Worm (Caenorhabditis elegans): Measurements from ENCODE around the gene col-93.

Gene col-93

DNA sequence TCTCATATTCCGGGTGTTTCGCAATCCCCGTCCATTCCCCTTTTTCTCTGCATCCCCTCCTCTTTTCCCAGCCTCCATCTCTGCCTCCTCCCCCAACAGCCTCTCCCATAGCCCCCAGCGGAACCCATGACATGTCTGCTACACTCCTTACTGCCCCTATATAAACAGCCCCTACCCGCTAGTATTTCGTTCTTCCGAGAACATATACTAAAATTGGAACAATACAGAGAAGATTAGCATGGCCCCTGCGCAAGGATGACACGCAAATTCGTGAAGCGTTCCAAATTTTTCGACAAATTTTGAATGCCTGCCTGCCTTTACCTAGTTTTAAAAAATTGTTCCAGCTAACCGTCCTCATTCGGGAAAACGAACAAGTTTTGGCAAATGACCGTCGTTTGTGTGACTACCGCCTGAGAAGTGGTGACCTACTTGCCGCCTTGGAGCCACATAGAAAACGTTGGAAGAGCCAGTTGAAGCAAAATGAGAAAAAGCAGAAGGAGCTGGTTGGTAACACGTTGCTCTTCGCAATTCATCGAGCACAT, 4.2 kb upstream of the col-93 start (continued):
- TF ChIP-seq F44E2.7 (GFP tag; IDR thresholded peaks at IDR 0.05), result peak; percentile 97
- TF ChIP-seq nhr-76 (tag; optimal IDR thresholded peaks at IDR 0.05), result no peak
- peak; percentile 91 for TF ChIP-seq mxl-2 (GFP tag; conservative IDR thresholded peaks at IDR 0.05)
- peak; percentile 90 for TF ChIP-seq mxl-3 (GFP tag; optimal IDR thresholded peaks at IDR 0.05)
- peak in 1 of 2 experiments; percentile 100 for TF ChIP-seq unc-62 (GFP tag; optimal IDR thresholded peaks at IDR 0.05 in 1 of 2)
- TF ChIP-seq unc-62 (tag; optimal IDR thresholded peaks at IDR 0.05), result peak; percentile 59
- peak; percentile 37 for TF ChIP-seq ceh-28 (tag; optimal IDR thresholded peaks at IDR 0.05)
- TF ChIP-seq lin-15B (tag; optimal IDR thresholded peaks at IDR 0.05), result peak; percentile 48
- TF ChIP-seq dpl-1 (GFP tag; optimal IDR thresholded peaks at IDR 0.05), result peak; percentile 84
- TF ChIP-seq saeg-2 (GFP tag; IDR thresholded peaks at IDR 0.05), result peak; percentile 94
- peak; percentile 95 for TF ChIP-seq lim-7 (GFP tag; IDR thresholded peaks at IDR 0.05)
- TF ChIP-seq mes-2 (tag; optimal IDR thresholded peaks at IDR 0.05; ENCODE audit: poor library complexity, severe bottlenecking), result peak; percentile 96
- TF ChIP-seq dmd-9 (GFP tag; IDR thresholded peaks at IDR 0.05), result peak; percentile 94
- peak; percentile 87 for TF ChIP-seq nhr-48 (tag; optimal IDR thresholded peaks at IDR 0.05)
- TF ChIP-seq duxl-1 (tag; optimal IDR thresholded peaks at IDR 0.05; ENCODE audit: poor library complexity), result peak; percentile 95
- peak; percentile 96 for TF ChIP-seq spr-3 (GFP tag; optimal IDR thresholded peaks at IDR 0.05)
- no peak for TF ChIP-seq fos-1 (tag; optimal IDR thresholded peaks at IDR 0.05)
- TF ChIP-seq sdz-12 (GFP tag; optimal IDR thresholded peaks at IDR 0.05), result peak; percentile 92
- peak; percentile 93 for TF ChIP-seq arid-1 (GFP tag; conservative IDR thresholded peaks at IDR 0.05)
- TF ChIP-seq zip-2 (tag; optimal IDR thresholded peaks at IDR 0.05), result peak; percentile 91
- peak; percentile 99 for TF ChIP-seq dve-1 (tag; optimal IDR thresholded peaks at IDR 0.05; ENCODE audit: insufficient read depth)
- peak; percentile 100 for TF ChIP-seq snpc-4 (tag; optimal IDR thresholded peaks at IDR 0.05)
- no peak for TF ChIP-seq daf-12 (tag; optimal IDR thresholded peaks at IDR 0.05)
- TF ChIP-seq dmd-8 (GFP tag; IDR thresholded peaks at IDR 0.05), result peak; percentile 96
- TF ChIP-seq nhr-41 (GFP tag; IDR thresholded peaks at IDR 0.05), result peak; percentile 98
- TF ChIP-seq pha-4 (GFP tag; IDR thresholded peaks at IDR 0.05), result peak; percentile 98
- TF ChIP-seq pha-4 (tag; optimal IDR thresholded peaks at IDR 0.05), result peak; percentile 31
- peak; percentile 65 for TF ChIP-seq nhr-6 (tag; optimal IDR thresholded peaks at IDR 0.05)
- peak; percentile 94 for TF ChIP-seq lin-13 (GFP tag; optimal IDR thresholded peaks at IDR 0.05)
- TF ChIP-seq madf-5 (GFP tag; IDR thresholded peaks at IDR 0.05), result peak; percentile 92 to 96
- TF ChIP-seq daf-8 (GFP tag; IDR thresholded peaks at IDR 0.05), result peak; percentile 93; the same call in 1 of the 2 replicates
- no peak for TF ChIP-seq ceh-62 (tag; optimal IDR thresholded peaks at IDR 0.05)
- TF ChIP-seq ceh-82 (tag; optimal IDR thresholded peaks at IDR 0.05), result no peak
- TF ChIP-seq unc-130 (GFP tag; optimal IDR thresholded peaks at IDR 0.05), result peak; percentile 86
- TF ChIP-seq ceh-44 (GFP tag; IDR thresholded peaks at IDR 0.05), result peak; percentile 97
- TF ChIP-seq ztf-7 (tag; optimal IDR thresholded peaks at IDR 0.05), result peak; percentile 93
- TF ChIP-seq pqm-1 (tag; optimal IDR thresholded peaks at IDR 0.05), result peak; percentile 34
- TF ChIP-seq Y75B8A.6 (GFP tag; IDR thresholded peaks at IDR 0.05), result peak; percentile 96
- no peak for TF ChIP-seq ztf-11 (tag; optimal IDR thresholded peaks at IDR 0.05)
- peak; percentile 93 for TF ChIP-seq nhr-42 (GFP tag; IDR thresholded peaks at IDR 0.05)
- TF ChIP-seq php-3 (GFP tag; IDR thresholded peaks at IDR 0.05), result peak; percentile 96
- peak; percentile 17 for TF ChIP-seq R02D3.7 (tag; optimal IDR thresholded peaks at IDR 0.05)
- peak; percentile 85 for TF ChIP-seq T20F7.1 (GFP tag; optimal IDR thresholded peaks at IDR 0.05)
- TF ChIP-seq T26A8.4 (GFP tag; IDR thresholded peaks at IDR 0.05), result peak; percentile 98
- peak; percentile 99 for TF ChIP-seq F26F4.8 (GFP tag; conservative IDR thresholded peaks at IDR 0.05)
- TF ChIP-seq nhr-11 (tag; optimal IDR thresholded peaks at IDR 0.05), result peak; percentile 90
- peak; percentile 90 for TF ChIP-seq nhr-111 (GFP tag; optimal IDR thresholded peaks at IDR 0.05)
- no peak for TF ChIP-seq lin-39 (tag; optimal IDR thresholded peaks at IDR 0.05)
- TF ChIP-seq hmg-1.1 (GFP tag; IDR thresholded peaks at IDR 0.05), result peak; percentile 99
- peak; percentile 80 for TF ChIP-seq ceh-32 (tag; optimal IDR thresholded peaks at IDR 0.05; ENCODE audit: poor library complexity)
- TF ChIP-seq nhr-28 (tag; optimal IDR thresholded peaks at IDR 0.05), result peak; percentile 66
- peak; percentile 89 for TF ChIP-seq egl-27 (tag; optimal IDR thresholded peaks at IDR 0.05)
